Fruit fly (Drosophila melanogaster) whole organism, embryonic: ENCODE data around the gene Arl8.

ENCODE experiments used
- CG10274 ChIP-seq: fragments of 200-800 bp; sonication (Bioruptor generic); optimal IDR thresholded peaks from 3 replicates; lab custom pipeline; 2017; ENCODE audit warnings: missing biosample characterization, mild to moderate bottlenecking, missing genetic modification characterization
- CG1832 ChIP-seq: fragments of 200-800 bp; sonication (Bioruptor generic); optimal IDR thresholded peaks from 2 replicates; lab custom pipeline; 2017; ENCODE audit warnings: missing biosample characterization, mild to moderate bottlenecking, missing genetic modification characterization, inconsistent platforms
- Usf ChIP-seq: fragments of 200-800 bp; sonication (Bioruptor generic); optimal IDR thresholded peaks from 2 replicates; lab custom pipeline; 2017; ENCODE audit warnings: missing genotype, missing biosample characterization, missing genetic modification characterization
- crp ChIP-seq, 2 experiments: fragments of 200-800 bp; sonication (Bioruptor generic); optimal IDR thresholded peaks; 2 replicates in 1 of 2; 3 replicates in 1 of 2; lab custom pipeline; 2017; ENCODE audit warnings: missing biosample characterization in 2 of 2, missing genetic modification characterization in 2 of 2, mild to moderate bottlenecking in 1 of 2, moderate library complexity in 1 of 2
- pho ChIP-seq: fragments of 200-800 bp; sonication (Bioruptor generic); optimal IDR thresholded peaks from 2 replicates; lab custom pipeline; 2016; ENCODE audit warnings: missing biosample characterization, missing genetic modification characterization
- ranshi ChIP-seq: fragments of 200-800 bp; sonication (Bioruptor generic); IDR thresholded peaks from 2 replicates; pipeline ENCODE4 v1.3.6; 2022; ENCODE audit warnings: missing biosample characterization, missing genetic modification characterization
- slp2 ChIP-seq: fragments of 200-800 bp; sonication (Bioruptor generic); optimal IDR thresholded peaks from 2 replicates; lab custom pipeline; 2016; ENCODE audit warnings: missing biosample characterization, missing genetic modification characterization

dm6 chr3R:8153958-8154606 is 27.7 kb downstream of the Arl8 start:
- TF ChIP-seq ranshi, result no peak
- TF ChIP-seq CG1832 (GFP tag; lab: Kevin White, UChicago), result no peak
- no peak for TF ChIP-seq crp (GFP tag; optimal IDR thresholded peaks at IDR 0.05; lab: Kevin White, UChicago)
- no peak for TF ChIP-seq pho (GFP tag; lab: Kevin White, UChicago)
- TF ChIP-seq Usf (GFP tag; lab: Kevin White, UChicago), result no peak
- TF ChIP-seq slp2 (GFP tag; lab: Kevin White, UChicago), result no peak
- no peak for TF ChIP-seq CG10274 (GFP tag; lab: Kevin White, UChicago)
